Fruit fly (Drosophila melanogaster): Measurements from ENCODE around the gene CG11151.

Gene CG11151

DNA sequence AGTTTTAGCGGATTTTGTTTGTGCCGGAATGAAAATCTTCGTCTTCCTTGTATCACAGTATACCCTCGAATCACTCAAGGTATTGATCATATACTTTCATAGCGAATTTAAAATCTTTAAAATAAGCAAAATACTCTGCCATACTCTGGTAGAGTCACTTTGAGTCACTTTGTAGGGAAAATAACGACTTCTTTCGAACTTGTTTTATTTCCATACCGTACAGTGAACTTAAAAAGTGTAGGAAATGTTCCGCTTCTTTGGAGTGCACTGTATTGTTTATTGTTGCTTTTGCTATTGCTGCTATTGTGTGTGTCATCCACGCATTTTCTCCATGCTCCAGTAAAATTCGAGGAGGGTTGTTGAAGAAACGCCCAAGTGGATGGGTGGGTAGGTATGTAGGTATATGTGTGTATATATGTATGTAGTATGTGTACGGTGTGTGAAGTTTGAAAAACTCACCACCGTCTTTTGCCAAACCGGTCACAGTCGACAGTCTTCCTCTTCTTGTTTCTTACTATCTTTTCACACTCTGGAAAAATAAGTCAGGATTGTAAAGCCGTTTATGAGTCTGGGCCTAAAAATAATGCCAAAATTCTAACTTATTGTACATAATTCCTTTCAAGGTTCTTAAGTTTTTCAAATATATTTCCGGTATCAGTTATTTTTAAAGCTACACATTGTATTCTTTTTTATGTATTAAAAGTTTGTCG is 49.6 kb downstream of the CG11151 start (continued):
- TF ChIP-seq jumu (GFP tag; optimal IDR thresholded peaks at IDR 0.05), result peak; percentile 24
- 0 out of 2 replicates have a peak, but pooled peaks have one; percentile 19 for TF ChIP-seq E2f1 (GFP tag; IDR thresholded peaks at IDR 0.05)
- peak; percentile 15 for TF ChIP-seq CG6654 (GFP tag; optimal IDR thresholded peaks at IDR 0.05)
- no peak for TF ChIP-seq CG1792 (GFP tag; optimal IDR thresholded peaks at IDR 0.05)
- TF ChIP-seq stwl (tag; optimal IDR thresholded peaks at IDR 0.05), result no peak
- no peak for TF ChIP-seq CG2202 (tag; optimal IDR thresholded peaks at IDR 0.05)
- TF ChIP-seq Xbp1 (GFP tag; optimal IDR thresholded peaks at IDR 0.05), result peak; percentile 45
- TF ChIP-seq sqz (GFP tag; optimal IDR thresholded peaks at IDR 0.05), result peak; percentile 17
- TF ChIP-seq Ets97D (GFP tag; optimal IDR thresholded peaks at IDR 0.05), result no peak
- TF ChIP-seq CG3995 (GFP tag; optimal IDR thresholded peaks at IDR 0.05), result peak; percentile 17
- TF ChIP-seq CG15601 (tag; optimal IDR thresholded peaks at IDR 0.05), result peak; percentile 15
- no peak for TF ChIP-seq dmrt11E (tag; optimal IDR thresholded peaks at IDR 0.05)
- no peak for TF ChIP-seq CG1832 (GFP tag; optimal IDR thresholded peaks at IDR 0.05)
- peak; percentile 61 for TF ChIP-seq D19A (tag; optimal IDR thresholded peaks at IDR 0.05)
- TF ChIP-seq HLH3B (GFP tag; IDR thresholded peaks at IDR 0.05), result 0 out of 2 replicates have a peak, but pooled peaks have one; percentile 30
- TF ChIP-seq fru (optimal IDR thresholded peaks at IDR 0.05), result no peak
- peak; percentile 63 for TF ChIP-seq CG7556 (GFP tag; optimal IDR thresholded peaks at IDR 0.05)
- TF ChIP-seq zfh1 (GFP tag; IDR thresholded peaks at IDR 0.05), result no peak
- TF ChIP-seq Dip2 (GFP tag; IDR thresholded peaks at IDR 0.05), result no peak
- TF ChIP-seq Kr (GFP tag; optimal IDR thresholded peaks at IDR 0.05), result no peak
- TF ChIP-seq az2 (GFP tag; optimal IDR thresholded peaks at IDR 0.05), result peak; percentile 15
- TF ChIP-seq bsh (GFP tag; optimal IDR thresholded peaks at IDR 0.05), result peak in 1 of 2 experiments; percentile 59
- no peak for TF ChIP-seq CG4360 (GFP tag; IDR thresholded peaks at IDR 0.05)
- no peak for TF ChIP-seq CG42726 (GFP tag; IDR thresholded peaks at IDR 0.05; ENCODE audit: partially characterized antibody)
- TF ChIP-seq Max (GFP tag; optimal IDR thresholded peaks at IDR 0.05), result no peak
- no peak for TF ChIP-seq CG43689 (GFP tag; IDR thresholded peaks at IDR 0.05)
- no peak for TF ChIP-seq CG18011 (GFP tag; optimal IDR thresholded peaks at IDR 0.05)
- TF ChIP-seq CG6254 (GFP tag; optimal IDR thresholded peaks at IDR 0.05), result no peak
- TF ChIP-seq btn (GFP tag; optimal IDR thresholded peaks at IDR 0.05), result no peak
- no peak for TF ChIP-seq Nf-YA (GFP tag; IDR thresholded peaks at IDR 0.05)
- no peak for TF ChIP-seq Six4 (GFP tag; optimal IDR thresholded peaks at IDR 0.05)
- TF ChIP-seq Hr51 (GFP tag; optimal IDR thresholded peaks at IDR 0.05), result peak in 1 of 2 experiments; percentile 50
- no peak for TF ChIP-seq slp2 (GFP tag; optimal IDR thresholded peaks at IDR 0.05)
- 0 out of 3 replicates have a peak, but pooled peaks have one; percentile 10 for TF ChIP-seq Optix (GFP tag; IDR thresholded peaks at IDR 0.05)
- no peak for TF ChIP-seq Fer2 (tag; optimal IDR thresholded peaks at IDR 0.05)
- no peak for TF ChIP-seq cato (GFP tag; optimal IDR thresholded peaks at IDR 0.05; ENCODE audit: borderline replicate concordance)
- TF ChIP-seq ci (GFP tag; IDR thresholded peaks at IDR 0.05), result 0 out of 3 replicates have a peak, but pooled peaks have one; percentile 20
- peak; percentile 2 for TF ChIP-seq tap (tag; optimal IDR thresholded peaks at IDR 0.05)
- TF ChIP-seq run (tag; optimal IDR thresholded peaks at IDR 0.05), result no peak
- peak; percentile 35; the same call in 1 of the 3 replicates for TF ChIP-seq Dbx (GFP tag; IDR thresholded peaks at IDR 0.05)
- no peak for TF ChIP-seq dan (GFP tag; IDR thresholded peaks at IDR 0.05)
- TF ChIP-seq sna (GFP tag; IDR thresholded peaks at IDR 0.05; ENCODE audit: partially characterized antibody), result no peak
- no peak for TF ChIP-seq H2.0 (GFP tag; IDR thresholded peaks at IDR 0.05)
- no peak for TF ChIP-seq salm (tag; optimal IDR thresholded peaks at IDR 0.05)
- TF ChIP-seq CTCF (GFP tag; optimal IDR thresholded peaks at IDR 0.05), result no peak
- peak; percentile 35 for TF ChIP-seq Meics (GFP tag; optimal IDR thresholded peaks at IDR 0.05)
- TF ChIP-seq D (optimal IDR thresholded peaks at IDR 0.05), result no peak
- TF ChIP-seq D (GFP tag; optimal IDR thresholded peaks at IDR 0.05), result peak; percentile 45
- no peak for TF ChIP-seq CG15479 (GFP tag; optimal IDR thresholded peaks at IDR 0.05)
- TF ChIP-seq nerfin-1 (tag; optimal IDR thresholded peaks at IDR 0.05), result peak; percentile 89
- peak; percentile 43 for TF ChIP-seq CG30403 (GFP tag; optimal IDR thresholded peaks at IDR 0.05)
